Worm (Caenorhabditis elegans) whole organism, L4/young adult: Measurements from ENCODE around the gene W10G6.1.

Experiments
- W03F9.2 ChIP-seq: fragments of 150-350 bp; optimal IDR thresholded peaks from 2 replicates; lab custom pipeline; 2014; ENCODE audit warnings: missing biosample characterization, missing genetic modification characterization
- dao-5 ChIP-seq: sonication (generic microtip); optimal IDR thresholded peaks from 2 replicates; lab custom pipeline; 2016; ENCODE audit warnings: missing genotype, missing genetic modification characterization, moderate library complexity, missing compliant biosample characterization
- him-1 ChIP-seq: sonication (generic microtip); optimal IDR thresholded peaks from 2 replicates; lab custom pipeline; 2016; ENCODE audit warnings: missing genotype, missing genetic modification reagents, missing genetic modification characterization, missing compliant biosample characterization

- TF ChIP-seq dao-5 (tag; lab: Kevin White, UChicago), result no peak
- TF ChIP-seq him-1, result no peak
- TF ChIP-seq W03F9.2 (tag; lab: Kevin White, UChicago), result no peak
Measured at ce11 chrX:16285151-16285550, 40.2 kb downstream of the W10G6.1 start.
